Fruit fly (Drosophila melanogaster): ENCODE results near the gene sina.
A peak's percentile ranks its signal among the peaks of the same experiment; 100 is the strongest.

Gene sina

dm6 chr3L:16808139-16808538 lies 45.4 kb upstream of the sina start:
- TF ChIP-seq z (GFP tag; IDR thresholded peaks at IDR 0.05): no peak
- TF ChIP-seq CG34376 (GFP tag; optimal IDR thresholded peaks at IDR 0.05): no peak
- peak; percentile 29 for TF ChIP-seq CG2116 (GFP tag; optimal IDR thresholded peaks at IDR 0.05)
- TF ChIP-seq CG17361 (GFP tag; IDR thresholded peaks at IDR 0.05): peak; percentile 45; the same call in 2 of the 3 replicates
- no peak for TF ChIP-seq CG9876 (GFP tag; optimal IDR thresholded peaks at IDR 0.05)
- TF ChIP-seq CG1647 (GFP tag; optimal IDR thresholded peaks at IDR 0.05): no peak
- TF ChIP-seq ranshi (GFP tag; IDR thresholded peaks at IDR 0.05): no peak
- no peak for TF ChIP-seq CG10565 (GFP tag; optimal IDR thresholded peaks at IDR 0.05)
- no peak for TF ChIP-seq dmrt11E (tag; optimal IDR thresholded peaks at IDR 0.05)
- no peak for TF ChIP-seq CG7745 (tag; optimal IDR thresholded peaks at IDR 0.05)
- TF ChIP-seq unc-4 (GFP tag; IDR thresholded peaks at IDR 0.05; ENCODE audit: partially characterized antibody): no peak
- TF ChIP-seq unpg (GFP tag; optimal IDR thresholded peaks at IDR 0.05): no peak
- no peak for TF ChIP-seq CG9215 (GFP tag; IDR thresholded peaks at IDR 0.05)
- no peak for TF ChIP-seq sisA (GFP tag; IDR thresholded peaks at IDR 0.05)
- TF ChIP-seq nerfin-2 (GFP tag; IDR thresholded peaks at IDR 0.05; ENCODE audit: partially characterized antibody): 0 out of 2 replicates have a peak, but pooled peaks have one; percentile 39
- peak; percentile 52 for TF ChIP-seq Dek (tag; optimal IDR thresholded peaks at IDR 0.05)
- TF ChIP-seq az2 (GFP tag; optimal IDR thresholded peaks at IDR 0.05): no peak
- TF ChIP-seq wor (GFP tag; IDR thresholded peaks at IDR 0.05): no peak
- peak; percentile 88 for TF ChIP-seq CG17802 (tag; optimal IDR thresholded peaks at IDR 0.05)
- TF ChIP-seq CG33557 (GFP tag; optimal IDR thresholded peaks at IDR 0.05): no peak
- no peak for TF ChIP-seq CG6854 (GFP tag; optimal IDR thresholded peaks at IDR 0.05)
- no peak for TF ChIP-seq CG15269 (tag; optimal IDR thresholded peaks at IDR 0.05)
- TF ChIP-seq CG13296 (GFP tag; optimal IDR thresholded peaks at IDR 0.05): no peak
- peak; percentile 6 for TF ChIP-seq lilli (GFP tag; optimal IDR thresholded peaks at IDR 0.05)
- no peak for TF ChIP-seq CG12219 (GFP tag; optimal IDR thresholded peaks at IDR 0.05)
- no peak for TF ChIP-seq PHDP (tag; optimal IDR thresholded peaks at IDR 0.05)
- no peak for TF ChIP-seq CG18619 (GFP tag; optimal IDR thresholded peaks at IDR 0.05)
- TF ChIP-seq insv (GFP tag; optimal IDR thresholded peaks at IDR 0.05): peak in 1 of 2 experiments; percentile 4
- no peak for TF ChIP-seq disco-r (GFP tag; optimal IDR thresholded peaks at IDR 0.05)
- no peak for TF ChIP-seq NC2α (GFP tag; optimal IDR thresholded peaks at IDR 0.05)
- TF ChIP-seq CG11560 (tag; IDR thresholded peaks at IDR 0.05): no peak
- no peak for TF ChIP-seq shn (GFP tag; optimal IDR thresholded peaks at IDR 0.05)
- no peak for TF ChIP-seq Side (GFP tag; optimal IDR thresholded peaks at IDR 0.05)
- TF ChIP-seq Xbp1 (GFP tag; optimal IDR thresholded peaks at IDR 0.05): peak; percentile 19
- no peak for TF ChIP-seq CG32772 (GFP tag; IDR thresholded peaks at IDR 0.05)
- TF ChIP-seq CG12299 (tag; optimal IDR thresholded peaks at IDR 0.05): no peak
- no peak for TF ChIP-seq CG18476 (GFP tag; optimal IDR thresholded peaks at IDR 0.05)
- peak; percentile 24 for TF ChIP-seq CG9609 (GFP tag; optimal IDR thresholded peaks at IDR 0.05)
- TF ChIP-seq CG1832 (GFP tag; optimal IDR thresholded peaks at IDR 0.05): no peak
- no peak for TF ChIP-seq lov (optimal IDR thresholded peaks at IDR 0.05)
- no peak for TF ChIP-seq lov (GFP tag; IDR thresholded peaks at IDR 0.05)
- peak; percentile 32 for TF ChIP-seq zen (tag; optimal IDR thresholded peaks at IDR 0.05)
- no peak for TF ChIP-seq Taf1 (GFP tag; IDR thresholded peaks at IDR 0.05)
- peak; percentile 97 for TF ChIP-seq gfzf (GFP tag; optimal IDR thresholded peaks at IDR 0.05)
- no peak for TF ChIP-seq slp2 (GFP tag; optimal IDR thresholded peaks at IDR 0.05)
- no peak for TF ChIP-seq ab (GFP tag; optimal IDR thresholded peaks at IDR 0.05)
- no peak for TF ChIP-seq sc (optimal IDR thresholded peaks at IDR 0.05)
- no peak for TF ChIP-seq sc (GFP tag; optimal IDR thresholded peaks at IDR 0.05)
- TF ChIP-seq CG10209 (GFP tag; optimal IDR thresholded peaks at IDR 0.05): no peak
- peak; percentile 100 for TF ChIP-seq CG18011 (GFP tag; optimal IDR thresholded peaks at IDR 0.05)
- TF ChIP-seq ash1 (GFP tag; optimal IDR thresholded peaks at IDR 0.05): no peak
- peak; percentile 37 for TF ChIP-seq Mad (GFP tag; optimal IDR thresholded peaks at IDR 0.05)
